Worm (Caenorhabditis elegans): ENCODE measurements around the gene srt-55.

DNA sequence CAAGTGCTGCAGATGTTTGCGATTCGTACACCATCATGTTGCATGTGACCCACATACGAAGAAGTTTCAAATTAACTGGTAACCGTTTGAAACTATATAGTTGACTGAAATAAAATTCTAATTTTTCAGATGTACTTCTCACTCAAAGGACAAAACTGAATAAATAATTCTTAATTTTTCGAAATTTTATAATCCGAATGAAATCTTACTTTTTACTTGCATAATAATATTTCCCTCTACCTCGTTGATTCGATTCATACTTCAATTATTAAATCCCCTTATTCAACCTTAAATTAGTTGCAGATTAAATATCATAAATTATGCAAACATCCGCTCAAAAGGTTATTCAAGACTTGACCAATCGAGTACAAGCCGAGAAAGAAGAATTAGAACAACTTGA is 20.3 kb downstream of the srt-55 start, which contains the start of gene T16H12.2:
- TF ChIP-seq hmg-4 (GFP tag; optimal IDR thresholded peaks at IDR 0.05) (no peak), flt-1 (GFP tag; IDR thresholded peaks at IDR 0.05) (no peak), scrt-1 (GFP tag; IDR thresholded peaks at IDR 0.05) (no peak), tbx-11 (GFP tag; IDR thresholded peaks at IDR 0.05) (no peak)
